Fruit fly (Drosophila melanogaster) whole organism, embryonic: ENCODE measurements around the gene Fmr1.

Experiments used
- ATbp ChIP-seq: fragments of 200-800 bp; sonication (Bioruptor generic); optimal IDR thresholded peaks from 2 replicates; lab custom pipeline; 2017; ENCODE audit warnings: missing biosample characterization, mild to moderate bottlenecking, missing genetic modification characterization, missing genetic modification reagents
- Abd-B ChIP-seq: fragments of 200-800 bp; sonication (Bioruptor generic); optimal IDR thresholded peaks from 2 replicates; lab custom pipeline; 2018; ENCODE audit warnings: missing biosample characterization, mild to moderate bottlenecking, missing genetic modification characterization, moderate library complexity
- Awh ChIP-seq: fragments of 200-800 bp; sonication (Bioruptor generic); IDR thresholded peaks from 2 replicates; pipeline ENCODE4, ENCODE4 v1.3.6; 2022; ENCODE audit warnings: missing biosample characterization, missing genetic modification characterization
- Blimp-1 ChIP-seq: fragments of 200-800 bp; sonication (Bioruptor generic); optimal IDR thresholded peaks from 3 replicates; lab custom pipeline; 2018; ENCODE audit warnings: missing biosample characterization, missing genetic modification characterization, mild to moderate bottlenecking, moderate library complexity, missing genetic modification reagents
- C15 ChIP-seq: fragments of 200-800 bp; sonication (Bioruptor generic); IDR thresholded peaks from 3 replicates; pipeline ENCODE4 v1.3.6; 2022; ENCODE audit warnings: missing biosample characterization, missing genetic modification characterization
- CG11247 ChIP-seq: fragments of 200-800 bp; sonication (Bioruptor generic); IDR thresholded peaks from 2 replicates; pipeline ENCODE4 v1.3.6; 2022; ENCODE audit warnings: missing biosample characterization, missing genetic modification characterization
- CG14710 ChIP-seq: fragments of 200-800 bp; sonication (Bioruptor generic); optimal IDR thresholded peaks from 3 replicates; lab custom pipeline; 2019; ENCODE audit warnings: missing biosample characterization, mild to moderate bottlenecking, missing genetic modification characterization, moderate library complexity
- CG1529 ChIP-seq: fragments of 200-800 bp; sonication (Bioruptor generic); optimal IDR thresholded peaks from 3 replicates; lab custom pipeline; 2018; ENCODE audit warnings: missing biosample characterization, missing genetic modification characterization
- CG15479 ChIP-seq: fragments of 200-800 bp; sonication (Bioruptor generic); optimal IDR thresholded peaks from 3 replicates; lab custom pipeline; 2019; ENCODE audit warnings: missing biosample characterization, mild to moderate bottlenecking, missing genetic modification characterization, moderate library complexity
- CG16779 ChIP-seq: fragments of 200-800 bp; sonication (Bioruptor generic); IDR thresholded peaks from 2 replicates; pipeline ENCODE4 v1.3.6; 2022; ENCODE audit warnings: missing biosample characterization, missing genetic modification characterization
- CG18262 ChIP-seq: fragments of 200-800 bp; optimal IDR thresholded peaks from 3 replicates; lab custom pipeline; 2019; ENCODE audit warnings: missing biosample characterization, mild to moderate bottlenecking, missing genetic modification characterization, moderate library complexity
- CG18476 ChIP-seq: fragments of 200-800 bp; sonication (Bioruptor generic); optimal IDR thresholded peaks from 2 replicates; lab custom pipeline; 2016; ENCODE audit warnings: missing biosample characterization, mild to moderate bottlenecking, missing genetic modification characterization
- CG34376 ChIP-seq: fragments of 200-800 bp; sonication (Bioruptor generic); optimal IDR thresholded peaks from 2 replicates; lab custom pipeline; 2018; ENCODE audit warnings: missing biosample characterization, mild to moderate bottlenecking, missing genetic modification characterization
- CG4707 ChIP-seq: fragments of 200-800 bp; sonication (Bioruptor generic); optimal IDR thresholded peaks from 2 replicates; lab custom pipeline; 2018; ENCODE audit warnings: missing biosample characterization, mild to moderate bottlenecking, missing genetic modification characterization, moderate library complexity
- CG6813 ChIP-seq: fragments of 200-800 bp; sonication (Bioruptor generic); optimal IDR thresholded peaks from 2 replicates; lab custom pipeline; 2017; ENCODE audit warnings: missing biosample characterization, missing genetic modification characterization, mild to moderate bottlenecking, moderate library complexity, missing genetic modification reagents
- CG7372 ChIP-seq: fragments of 200-800 bp; sonication (Bioruptor generic); IDR thresholded peaks from 2 replicates; pipeline ENCODE4 v1.3.6; 2022; ENCODE audit warnings: missing biosample characterization, missing genetic modification characterization
- CG7987 ChIP-seq: fragments of 200-800 bp; sonication (Bioruptor generic); optimal IDR thresholded peaks from 2 replicates; lab custom pipeline; 2018; ENCODE audit warnings: missing biosample characterization, mild to moderate bottlenecking, missing genetic modification characterization, moderate library complexity
- CG8281 ChIP-seq: fragments of 200-800 bp; sonication (Bioruptor generic); optimal IDR thresholded peaks from 2 replicates; lab custom pipeline; 2018; ENCODE audit warnings: missing biosample characterization, mild to moderate bottlenecking, missing genetic modification characterization, moderate library complexity
- CG8290 ChIP-seq, 3 experiments: fragments of 200-800 bp; sonication (Bioruptor generic); optimal IDR thresholded peaks; 2 replicates each; lab custom pipeline; 2016 to 2019; ENCODE audit warnings: missing biosample characterization in 3 of 3, missing genetic modification characterization in 3 of 3, mild to moderate bottlenecking in 2 of 3, moderate library complexity in 1 of 3
- CrebB ChIP-seq: fragments of 200-800 bp; sonication (Bioruptor generic); optimal IDR thresholded peaks from 3 replicates; lab custom pipeline; 2018; ENCODE audit warnings: missing biosample characterization, mild to moderate bottlenecking, missing genetic modification characterization
- Dfd ChIP-seq, 2 experiments: fragments of >200 bp; optimal IDR thresholded peaks; 2 replicates each; lab custom pipeline; 2017; ENCODE audit warnings: missing biosample characterization in 2 of 2, missing genetic modification characterization in 2 of 2
- Doc2 ChIP-seq: fragments of 200-800 bp; sonication (Bioruptor generic); IDR thresholded peaks from 2 replicates; pipeline ENCODE4 v1.3.6; 2022; ENCODE audit warnings: missing biosample characterization, missing genetic modification characterization
- Gug ChIP-seq: fragments of 200-800 bp; sonication (Bioruptor generic); IDR thresholded peaks from 4 replicates; pipeline ENCODE4 v1.3.6; 2022; ENCODE audit warnings: missing biosample characterization, missing genetic modification characterization
- HLH3B ChIP-seq: fragments of 200-800 bp; sonication (Bioruptor generic); IDR thresholded peaks from 2 replicates; pipeline ENCODE4 v1.3.6; 2022; ENCODE audit warnings: missing biosample characterization, missing genetic modification characterization
- Hr51 ChIP-seq, 2 experiments: fragments of 200-800 bp; sonication (Bioruptor generic); optimal IDR thresholded peaks; 2 replicates in 1 of 2; 3 replicates in 1 of 2; lab custom pipeline; 2016 to 2018; ENCODE audit warnings: missing biosample characterization in 2 of 2, missing genetic modification characterization in 2 of 2, mild to moderate bottlenecking in 1 of 2, moderate library complexity in 1 of 2
- Lhr ChIP-seq: fragments of 200-800 bp; sonication (Bioruptor generic); optimal IDR thresholded peaks from 3 replicates; lab custom pipeline; 2017; ENCODE audit warnings: mild to moderate bottlenecking, missing biosample characterization, missing genetic modification reagents, missing genetic modification characterization
- Poxn ChIP-seq: fragments of 200-800 bp; sonication (Bioruptor generic); IDR thresholded peaks from 2 replicates; pipeline ENCODE4 v1.3.6; 2022; ENCODE audit warnings: missing biosample characterization, missing genetic modification characterization
- Sox100B ChIP-seq: fragments of 200-800 bp; sonication (Bioruptor generic); optimal IDR thresholded peaks from 3 replicates; lab custom pipeline; 2018; ENCODE audit warnings: missing biosample characterization, mild to moderate bottlenecking, missing genetic modification characterization
- Ssrp ChIP-seq: fragments of 200-800 bp; sonication (Bioruptor generic); optimal IDR thresholded peaks from 2 replicates; lab custom pipeline; 2018; ENCODE audit warnings: missing biosample characterization, mild to moderate bottlenecking, missing genetic modification characterization, moderate library complexity
- Xbp1 ChIP-seq: fragments of 200-800 bp; sonication (Bioruptor generic); optimal IDR thresholded peaks from 3 replicates; lab custom pipeline; 2016; ENCODE audit warnings: missing biosample characterization, mild to moderate bottlenecking, missing genetic modification characterization
- ap ChIP-seq: fragments of 200-800 bp; sonication (Bioruptor generic); IDR thresholded peaks from 2 replicates; pipeline ENCODE4 v1.3.6; 2022; ENCODE audit warnings: missing biosample characterization, missing genetic modification characterization
- fu2 ChIP-seq: fragments of 200-800 bp; sonication (Bioruptor generic); optimal IDR thresholded peaks from 2 replicates; lab custom pipeline; 2016; ENCODE audit warnings: missing biosample characterization, missing genetic modification characterization
- grau ChIP-seq: fragments of 200-800 bp; optimal IDR thresholded peaks from 3 replicates; lab custom pipeline; 2019; ENCODE audit warnings: missing biosample characterization, mild to moderate bottlenecking, missing genetic modification characterization, moderate library complexity
- jumu ChIP-seq: fragments of 200-800 bp; sonication (Bioruptor generic); optimal IDR thresholded peaks from 3 replicates; lab custom pipeline; 2016; ENCODE audit warnings: missing biosample characterization, missing genetic modification characterization
- mirr ChIP-seq: fragments of 200-800 bp; sonication (Bioruptor generic); optimal IDR thresholded peaks from 3 replicates; lab custom pipeline; 2018; ENCODE audit warnings: missing biosample characterization, mild to moderate bottlenecking, missing genetic modification characterization
- odd ChIP-seq: fragments of 200-800 bp; sonication (Bioruptor generic); optimal IDR thresholded peaks from 2 replicates; lab custom pipeline; 2017; ENCODE audit warnings: missing biosample characterization, mild to moderate bottlenecking, missing genetic modification characterization
- pita ChIP-seq: fragments of 200-800 bp; sonication (Bioruptor generic); optimal IDR thresholded peaks from 2 replicates; lab custom pipeline; 2017; ENCODE audit warnings: missing biosample characterization, mild to moderate bottlenecking, missing genetic modification characterization
- prd ChIP-seq, 3 experiments: fragments of >200 bp in 2 of 3; fragments of 200-800 bp in 1 of 3; sonication (Bioruptor generic) in 1 of 3; optimal IDR thresholded peaks in 2 of 3; IDR thresholded peaks in 1 of 3; 2 replicates in 2 of 3; 3 replicates in 1 of 3; pipeline versions ENCODE4 v1.3.6 to Lab custom; 2017 to 2022; ENCODE audit warnings: missing biosample characterization in 1 of 3, missing genetic modification characterization in 1 of 3
- psq ChIP-seq: fragments of 200-800 bp; sonication (Bioruptor generic); optimal IDR thresholded peaks from 2 replicates; lab custom pipeline; 2017; ENCODE audit warnings: missing biosample characterization, missing genetic modification characterization
- pum ChIP-seq: fragments of 200-800 bp; sonication (Bioruptor generic); optimal IDR thresholded peaks from 2 replicates; lab custom pipeline; 2016; ENCODE audit warnings: missing biosample characterization, missing genetic modification characterization
- pzg ChIP-seq: fragments of 200-800 bp; sonication (Bioruptor generic); optimal IDR thresholded peaks from 3 replicates; lab custom pipeline; 2018; ENCODE audit warnings: missing biosample characterization, mild to moderate bottlenecking, missing genetic modification characterization, moderate library complexity
- sc ChIP-seq, 3 experiments: fragments of >200 bp in 2 of 3; fragments of 200-800 bp in 1 of 3; sonication (Bioruptor generic) in 1 of 3; optimal IDR thresholded peaks; 2 replicates in 2 of 3; 3 replicates in 1 of 3; lab custom pipeline; 2017; ENCODE audit warnings: mild to moderate bottlenecking in 1 of 3, missing biosample characterization in 1 of 3, missing genetic modification characterization in 1 of 3, missing genetic modification reagents in 1 of 3
- sens-2 ChIP-seq: fragments of 200-800 bp; sonication (Bioruptor generic); IDR thresholded peaks from 2 replicates; pipeline ENCODE4 v1.3.6; 2022; ENCODE audit warnings: missing biosample characterization, missing genetic modification characterization
- slp2 ChIP-seq: fragments of 200-800 bp; sonication (Bioruptor generic); optimal IDR thresholded peaks from 2 replicates; lab custom pipeline; 2016; ENCODE audit warnings: missing biosample characterization, missing genetic modification characterization
- sna ChIP-seq: fragments of 200-800 bp; sonication (Bioruptor generic); IDR thresholded peaks from 2 replicates; pipeline ENCODE4 v1.3.6; 2022; ENCODE audit warnings: missing biosample characterization, missing genetic modification characterization; ENCODE audit not compliant: partially characterized antibody
- so ChIP-seq: fragments of 200-800 bp; sonication (Bioruptor generic); IDR thresholded peaks from 3 replicates; pipeline ENCODE4 v1.3.6; 2022; ENCODE audit warnings: missing biosample characterization, missing genetic modification characterization
- twi ChIP-seq: fragments of 200-800 bp; optimal IDR thresholded peaks from 2 replicates; lab custom pipeline; 2019; ENCODE audit warnings: missing biosample characterization, mild to moderate bottlenecking, missing genetic modification characterization, moderate library complexity
- vnd ChIP-seq: fragments of 200-800 bp; sonication (Bioruptor generic); IDR thresholded peaks from 3 replicates; pipeline ENCODE4 v1.3.6; 2022; ENCODE audit warnings: missing biosample characterization, missing genetic modification characterization; ENCODE audit not compliant: partially characterized antibody

Gene Fmr1

DNA sequence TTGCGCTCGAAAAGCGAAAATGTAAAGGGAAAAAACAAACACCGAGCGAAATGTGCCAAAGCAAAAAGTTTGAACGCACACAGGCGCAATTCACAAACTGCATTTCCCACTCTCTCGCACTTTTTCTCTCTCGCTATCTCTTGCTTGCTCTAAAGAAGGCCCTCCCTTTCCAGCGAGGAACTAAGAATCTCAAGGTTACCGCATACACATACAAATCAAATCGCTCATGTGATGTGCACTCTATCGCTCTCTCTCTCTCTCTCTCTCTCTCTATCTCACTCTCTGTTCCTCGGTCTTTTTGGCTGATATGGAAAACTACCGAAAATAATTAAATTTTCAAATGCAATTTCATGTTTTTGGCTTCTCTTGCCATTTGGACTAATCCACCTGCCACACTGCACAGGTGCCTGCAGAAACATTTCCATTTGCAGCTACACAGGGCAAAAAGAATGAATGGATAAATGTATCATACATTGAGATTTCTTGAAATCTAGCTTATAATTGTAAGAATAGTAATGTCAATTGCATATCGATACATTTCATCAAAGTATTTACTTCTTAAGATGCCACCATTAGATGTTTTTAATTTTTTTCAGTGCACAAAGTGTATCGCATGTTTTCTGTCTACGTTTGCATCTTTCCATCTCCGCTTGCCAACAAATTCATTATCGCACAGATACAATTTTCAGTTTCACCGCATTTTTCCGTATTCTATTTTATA lies 30.5 kb downstream of the Fmr1 start (continued):
- no peak for TF ChIP-seq ap (GFP tag; lab: Robert Waterston, UW)
- no peak for TF ChIP-seq CG8290 (GFP tag; optimal IDR thresholded peaks at IDR 0.05; lab: Kevin White, UChicago)
- TF ChIP-seq CG8290 (tag; optimal IDR thresholded peaks at IDR 0.05; lab: Kevin White, UChicago): no peak
- TF ChIP-seq Lhr (GFP tag; lab: Kevin White, UChicago): no peak
- TF ChIP-seq CG8281 (tag; lab: Kevin White, UChicago): no peak
- TF ChIP-seq Doc2 (GFP tag; lab: Robert Waterston, UW): no peak
- peak; percentile 25 for TF ChIP-seq Ssrp
- no peak for TF ChIP-seq pzg (GFP tag; lab: Kevin White, UChicago)
- peak; percentile 10 for TF ChIP-seq pum (GFP tag; lab: Kevin White, UChicago)
- TF ChIP-seq CG6813 (GFP tag; lab: Kevin White, UChicago): no peak
- no peak for TF ChIP-seq CG11247
- TF ChIP-seq prd (optimal IDR thresholded peaks at IDR 0.05; lab: Kevin White, UChicago): no peak
- peak; percentile 64 for TF ChIP-seq prd (GFP tag; IDR thresholded peaks at IDR 0.05; lab: Robert Waterston, UW)
- TF ChIP-seq Gug (GFP tag; lab: Robert Waterston, UW): no peak; the same call in 3 of the 4 replicates
- TF ChIP-seq jumu: no peak
- TF ChIP-seq pita (GFP tag; lab: Kevin White, UChicago): no peak
- TF ChIP-seq odd (GFP tag; lab: Kevin White, UChicago): no peak
- no peak for TF ChIP-seq CG7987 (GFP tag; lab: Kevin White, UChicago)
- TF ChIP-seq Abd-B (GFP tag; lab: Kevin White, UChicago): peak; percentile 6
- TF ChIP-seq CG14710: no peak
- no peak for TF ChIP-seq CG16779 (GFP tag; lab: Robert Waterston, UW)
- TF ChIP-seq CG34376 (GFP tag; lab: Kevin White, UChicago): no peak
- no peak for TF ChIP-seq C15 (GFP tag; lab: Robert Waterston, UW)
- TF ChIP-seq CG18262 (tag; lab: Kevin White, UChicago): no peak
- TF ChIP-seq vnd: no peak
- TF ChIP-seq fu2 (GFP tag; lab: Kevin White, UChicago): no peak
- TF ChIP-seq mirr (GFP tag; lab: Kevin White, UChicago): no peak
- TF ChIP-seq ATbp (GFP tag; lab: Kevin White, UChicago): no peak
- no peak for TF ChIP-seq psq (GFP tag; lab: Kevin White, UChicago)
- no peak for TF ChIP-seq twi (tag; lab: Kevin White, UChicago)
- TF ChIP-seq Hr51 (GFP tag; optimal IDR thresholded peaks at IDR 0.05; lab: Kevin White, UChicago): peak in 1 of 2 experiments; percentile 51
- TF ChIP-seq grau (tag; lab: Kevin White, UChicago): no peak
- TF ChIP-seq CG15479 (GFP tag; lab: Kevin White, UChicago): no peak
- peak; percentile 49 for TF ChIP-seq Blimp-1 (GFP tag; lab: Kevin White, UChicago)
- no peak for TF ChIP-seq CG18476 (GFP tag; lab: Kevin White, UChicago)
- no peak for TF ChIP-seq Poxn
- TF ChIP-seq so (GFP tag; lab: Robert Waterston, UW): peak; percentile 46; the same call in 1 of the 3 replicates
- no peak for TF ChIP-seq Awh (GFP tag; lab: Robert Waterston, UW)
- TF ChIP-seq CrebB: no peak
- TF ChIP-seq HLH3B (GFP tag; lab: Robert Waterston, UW): 0 out of 2 replicates have a peak, but pooled peaks have one; percentile 40
- TF ChIP-seq Dfd (GFP tag; optimal IDR thresholded peaks at IDR 0.05; lab: Kevin White, UChicago): no peak
- TF ChIP-seq sc (optimal IDR thresholded peaks at IDR 0.05; lab: Kevin White, UChicago): no peak
- TF ChIP-seq sc (GFP tag; optimal IDR thresholded peaks at IDR 0.05; lab: Kevin White, UChicago): no peak
- TF ChIP-seq CG1529 (GFP tag; lab: Kevin White, UChicago): no peak
- no peak for TF ChIP-seq Sox100B (GFP tag; lab: Kevin White, UChicago)
- TF ChIP-seq slp2 (GFP tag; lab: Kevin White, UChicago): no peak
- no peak for TF ChIP-seq sna (GFP tag; lab: Robert Waterston, UW)
- peak; percentile 28 for TF ChIP-seq Xbp1 (GFP tag; lab: Kevin White, UChicago)
- TF ChIP-seq CG7372 (GFP tag; lab: Robert Waterston, UW): no peak
- no peak for TF ChIP-seq sens-2
- no peak for TF ChIP-seq CG4707 (GFP tag; lab: Kevin White, UChicago)
